Worm (Caenorhabditis elegans): Measurements from ENCODE around the gene F36F12.1.

DNA sequence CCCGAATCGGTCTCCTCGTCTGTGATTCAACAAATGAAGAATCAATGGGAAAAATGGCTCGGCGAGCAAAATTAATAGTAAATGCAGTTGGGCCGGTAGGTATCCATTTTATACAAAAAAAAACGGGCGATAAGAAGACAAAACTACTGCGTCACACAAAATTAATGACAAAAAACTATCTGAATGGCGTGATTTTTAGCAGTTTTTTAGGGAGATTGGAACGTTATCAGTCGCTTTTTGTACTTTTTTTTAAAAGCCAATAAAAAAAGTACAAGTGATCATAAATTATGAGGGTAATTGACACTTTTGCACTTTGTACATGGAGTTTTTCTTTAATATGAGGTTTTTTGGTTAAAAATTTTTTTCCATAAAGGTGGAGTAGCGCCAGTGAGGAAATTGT is 20.1 kb upstream of the F36F12.1 start:
- no peak for TF ChIP-seq pag-3 (tag; optimal IDR thresholded peaks at IDR 0.05; ENCODE audit: borderline replicate concordance, insufficient read depth)
- TF ChIP-seq ceh-88 (GFP tag; IDR thresholded peaks at IDR 0.05): no peak
- no peak for TF ChIP-seq elt-2 (tag; optimal IDR thresholded peaks at IDR 0.05)
- no peak for TF ChIP-seq snpc-4 (tag; optimal IDR thresholded peaks at IDR 0.05)
- TF ChIP-seq ztf-4 (tag; optimal IDR thresholded peaks at IDR 0.05): no peak
- no peak for TF ChIP-seq unc-130 (tag; optimal IDR thresholded peaks at IDR 0.05)
- no peak for TF ChIP-seq unc-86 (tag; optimal IDR thresholded peaks at IDR 0.05)
- no peak for TF ChIP-seq lin-15B (tag; optimal IDR thresholded peaks at IDR 0.05)
- TF ChIP-seq fkh-4 (tag; optimal IDR thresholded peaks at IDR 0.05; ENCODE audit: borderline replicate concordance): no peak
